Worm (Caenorhabditis elegans) whole organism, dauer: ENCODE measurements around the gene C06B3.7.

Experiments used
- unc-62 ChIP-seq: sonication (generic microtip); optimal IDR thresholded peaks from 2 replicates; lab custom pipeline; 2017; ENCODE audit warnings: missing biosample characterization, missing genetic modification reagents, missing genetic modification characterization

Gene C06B3.7

ce11 chrV:13909400-13909799 lies at the start of gene C06B3.7:
Gene C06B3.7 (plus strand): TSS chrV:13909686.
- TF ChIP-seq unc-62 (GFP tag; lab: Kevin White, UChicago), result no peak

ce11 chrV:13862505-13862904 lies 47.0 kb upstream of the C06B3.7 start, which contains the start of gene srx-137:
Gene srx-137 (plus strand): TSS chrV:13862805.
- no peak for TF ChIP-seq unc-62 (GFP tag; lab: Kevin White, UChicago)

ce11 chrV:13863700-13864099 lies 45.8 kb upstream of the C06B3.7 start:
- TF ChIP-seq unc-62 (GFP tag; lab: Kevin White, UChicago), result no peak

ce11 chrV:13866353-13866752 lies 43.1 kb upstream of the C06B3.7 start, which contains the start of gene nhr-175:
Gene nhr-175 (plus strand): TSS chrV:13866691.
- no peak for TF ChIP-seq unc-62 (GFP tag; lab: Kevin White, UChicago)

- no peak for TF ChIP-seq unc-62 (GFP tag; lab: Kevin White, UChicago)
Measured at ce11 chrV:13869551-13869950, 39.9 kb upstream of the C06B3.7 start.

ce11 chrV:13872895-13873294 lies 36.6 kb upstream of the C06B3.7 start, which contains the start of gene cpt-5:
Gene cpt-5 (plus strand): TSS chrV:13873195.
- no peak for TF ChIP-seq unc-62 (GFP tag; lab: Kevin White, UChicago)

- TF ChIP-seq unc-62 (GFP tag; lab: Kevin White, UChicago), result no peak
Measured at ce11 chrV:13873323-13873722, 36.2 kb upstream of the C06B3.7 start.

ce11 chrV:13876529-13876928 lies 33.0 kb upstream of the C06B3.7 start, which contains the start of gene T22G5.1:
Gene T22G5.1 (plus strand): TSS chrV:13876829.
- no peak for TF ChIP-seq unc-62 (GFP tag; lab: Kevin White, UChicago)

- no peak for TF ChIP-seq unc-62 (GFP tag; lab: Kevin White, UChicago)
Measured at ce11 chrV:13878226-13878625, 31.3 kb upstream of the C06B3.7 start.

ce11 chrV:13879241-13879640 lies 30.2 kb upstream of the C06B3.7 start, which contains the start of gene lbp-7:
Gene lbp-7 (plus strand): TSS chrV:13879552.
- no peak for TF ChIP-seq unc-62 (GFP tag; lab: Kevin White, UChicago)

ce11 chrV:13880163-13880562 lies 29.3 kb upstream of the C06B3.7 start:
- no peak for TF ChIP-seq unc-62 (GFP tag; lab: Kevin White, UChicago)

- no peak for TF ChIP-seq unc-62 (GFP tag; lab: Kevin White, UChicago)
Measured at ce11 chrV:13880607-13881006, 28.9 kb upstream of the C06B3.7 start, which contains the start of gene T22G5.3. Gene T22G5.3 (plus strand): TSS chrV:13880907.

ce11 chrV:13887358-13887757 lies 22.1 kb upstream of the C06B3.7 start, which contains the start of gene srsx-19:
Gene srsx-19 (plus strand): TSS chrV:13887658.
- TF ChIP-seq unc-62 (GFP tag; lab: Kevin White, UChicago), result no peak

- TF ChIP-seq unc-62 (GFP tag; lab: Kevin White, UChicago), result no peak
Measured at ce11 chrV:13889516-13889915, 20.0 kb upstream of the C06B3.7 start, which contains the start of gene spp-12. Gene spp-12 (plus strand): TSS chrV:13889816.

ce11 chrV:13890473-13890872 lies 19.0 kb upstream of the C06B3.7 start, which contains the start of gene lbp-8:
Gene lbp-8 (plus strand): TSS chrV:13890773.
- no peak for TF ChIP-seq unc-62 (GFP tag; lab: Kevin White, UChicago)

- no peak for TF ChIP-seq unc-62 (GFP tag; lab: Kevin White, UChicago)
Measured at ce11 chrV:13891489-13891888, 18.0 kb upstream of the C06B3.7 start.
